Fruit fly (Drosophila melanogaster): Measurements from ENCODE around the gene CG5849.
"Not testable (repeated sequence)": the region's sequence is repeated elsewhere in the genome, so short reads cannot be mapped to it uniquely, and the experiment has no call there.

CG5849 gene

DNA sequence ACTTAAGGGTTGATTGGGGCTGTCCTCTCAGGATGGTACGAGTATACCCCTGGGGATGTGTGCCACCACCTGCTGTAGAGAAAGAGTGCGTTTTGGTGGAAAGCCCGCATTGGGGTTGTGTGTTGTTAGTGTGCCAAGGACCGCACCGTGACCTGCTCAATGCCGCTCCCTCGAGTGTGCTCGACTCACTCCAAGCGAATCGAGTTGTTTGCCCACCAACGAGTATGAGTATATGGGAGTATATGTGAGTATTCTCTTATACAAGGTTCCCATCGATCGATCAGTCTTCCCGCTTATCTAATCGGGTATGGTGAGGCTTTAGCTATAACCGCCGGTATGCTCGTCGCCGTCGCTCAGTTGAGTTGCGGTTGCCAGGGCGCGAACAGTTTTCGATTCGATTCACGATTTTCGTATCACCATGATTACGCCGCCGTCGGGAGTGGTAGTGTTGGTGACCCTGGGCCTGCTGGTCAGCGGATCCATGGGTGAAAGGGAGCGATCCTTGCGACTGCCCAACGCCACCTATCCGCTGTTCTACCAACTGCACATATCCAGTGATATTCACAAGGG, at the start of gene CG5849:
Gene CG5849, plus strand, starts transcription at position 356 of the 570 bp plus-strand sequence.
- TF ChIP-seq CG8478 (optimal IDR thresholded peaks at IDR 0.05) (no peak), CTCF (optimal IDR thresholded peaks at IDR 0.05) (no peak)

DNA sequence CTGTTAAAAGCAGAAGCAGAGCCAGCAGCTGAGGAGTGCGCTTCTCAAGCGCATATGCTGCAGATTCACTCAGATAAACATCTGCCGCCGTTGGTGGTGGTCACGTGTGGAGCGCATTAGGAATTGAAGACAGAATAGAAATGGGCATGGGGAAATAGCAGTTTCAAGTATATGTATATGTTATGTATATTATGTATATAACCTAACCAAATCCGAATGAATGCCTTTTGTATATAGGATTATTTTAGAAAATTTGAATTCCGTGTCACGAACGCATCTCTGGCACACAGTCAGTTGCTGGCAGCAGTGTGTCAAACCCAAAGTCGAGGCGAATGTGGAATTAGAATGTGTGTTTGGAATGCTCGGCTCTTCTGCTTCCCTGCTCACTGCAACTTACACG, 48.8 kb upstream of the CG5849 start:
- TF ChIP-seq CTCF (optimal IDR thresholded peaks at IDR 0.05) (no peak), CG8478 (optimal IDR thresholded peaks at IDR 0.05) (no peak)

DNA sequence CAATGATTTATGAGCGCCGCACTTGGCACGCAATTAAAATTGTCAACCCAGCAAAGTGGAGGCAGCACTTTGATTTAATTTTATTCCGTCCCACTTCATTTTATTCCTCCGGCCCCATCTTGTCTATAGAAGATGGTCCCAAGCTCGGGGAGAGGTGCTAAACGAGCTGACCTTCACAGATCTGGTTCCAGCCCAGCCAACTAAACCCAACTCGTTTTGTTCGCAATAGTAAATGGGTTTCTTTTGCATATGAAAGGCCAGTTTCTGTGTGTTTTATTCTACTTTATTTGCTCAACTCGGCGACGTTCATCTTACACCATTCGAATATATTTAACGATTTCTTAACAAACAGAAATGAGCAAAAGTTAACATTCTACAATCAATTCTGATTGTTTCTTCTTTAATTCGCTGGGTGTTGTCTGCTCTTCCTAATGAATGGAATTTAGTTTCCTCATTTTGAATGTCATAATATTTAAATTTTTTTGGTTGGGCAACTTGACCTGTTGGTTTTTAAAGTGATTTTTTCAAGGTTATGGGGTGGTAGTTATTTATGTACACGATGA, 46.7 kb upstream of the CG5849 start:
- TF ChIP-seq CTCF (optimal IDR thresholded peaks at IDR 0.05): no peak
- TF ChIP-seq CG8478 (optimal IDR thresholded peaks at IDR 0.05): no peak

- TF ChIP-seq CTCF (optimal IDR thresholded peaks at IDR 0.05): no peak
- no peak for TF ChIP-seq CG8478 (optimal IDR thresholded peaks at IDR 0.05)
Observed at dm6 chr3R:21698895-21699300, 41.0 kb upstream of the CG5849 start.

DNA sequence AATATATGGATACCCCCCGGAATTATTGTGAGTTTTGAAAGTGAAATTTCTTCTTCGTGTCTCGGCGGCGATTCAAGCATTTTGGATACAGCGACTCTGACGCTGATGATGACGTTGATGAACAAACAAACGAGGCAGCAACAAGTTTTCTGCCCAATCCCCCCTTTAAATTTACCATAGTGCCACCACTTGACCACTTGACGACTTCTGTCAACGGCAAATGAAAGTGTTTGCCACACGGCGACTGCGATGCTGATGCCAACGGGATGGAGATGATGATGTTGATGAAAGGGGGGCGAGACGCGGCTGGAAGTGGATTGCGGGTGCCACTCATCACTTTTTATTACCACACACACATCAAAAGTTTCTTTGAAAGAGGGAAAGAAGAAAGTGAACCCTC, 39.4 kb upstream of the CG5849 start:
- TF ChIP-seq CTCF (optimal IDR thresholded peaks at IDR 0.05) (no peak), CG8478 (optimal IDR thresholded peaks at IDR 0.05) (no peak)

DNA sequence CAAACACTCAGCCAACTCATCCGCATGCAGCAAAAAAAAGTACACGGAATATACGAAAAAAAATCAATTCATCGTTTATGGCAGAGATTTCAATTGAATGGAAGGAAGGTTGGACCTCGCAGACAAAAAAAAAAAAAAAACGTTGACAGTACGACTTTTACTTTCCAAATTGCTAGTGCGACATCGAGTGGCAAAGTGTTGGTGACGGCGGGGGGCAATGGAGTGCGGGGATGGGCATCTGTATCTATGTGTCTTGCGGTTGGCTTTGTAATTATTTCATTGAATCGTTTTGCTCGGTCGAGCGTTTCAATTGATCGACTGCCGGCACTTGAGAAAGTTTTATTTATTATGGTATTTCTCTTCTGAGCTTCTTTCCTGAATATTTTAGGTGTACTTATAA, 38.4 kb upstream of the CG5849 start:
- no peak for TF ChIP-seq CG8478 (optimal IDR thresholded peaks at IDR 0.05)
- no peak for TF ChIP-seq CTCF (optimal IDR thresholded peaks at IDR 0.05)

DNA sequence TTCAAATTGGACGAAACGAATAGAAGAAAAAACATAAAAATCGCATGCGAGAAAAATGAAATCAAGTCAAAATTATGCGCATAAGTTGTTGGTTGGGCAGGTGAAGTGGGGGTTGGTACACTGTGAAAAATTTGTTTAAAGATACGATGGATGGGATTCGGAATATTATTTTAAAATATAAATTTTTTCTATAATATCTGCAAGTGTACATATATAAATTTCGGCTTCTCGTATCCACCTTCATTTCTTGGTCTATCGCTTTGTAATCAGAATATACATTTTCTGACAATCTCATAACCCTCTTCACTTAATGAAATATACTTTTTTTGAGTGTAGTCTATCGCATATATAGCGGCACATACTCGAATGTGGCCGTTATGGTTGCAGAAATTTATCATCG, 36.6 kb upstream of the CG5849 start:
- TF ChIP-seq CG8478 (optimal IDR thresholded peaks at IDR 0.05) (no peak), CTCF (optimal IDR thresholded peaks at IDR 0.05) (no peak)

DNA sequence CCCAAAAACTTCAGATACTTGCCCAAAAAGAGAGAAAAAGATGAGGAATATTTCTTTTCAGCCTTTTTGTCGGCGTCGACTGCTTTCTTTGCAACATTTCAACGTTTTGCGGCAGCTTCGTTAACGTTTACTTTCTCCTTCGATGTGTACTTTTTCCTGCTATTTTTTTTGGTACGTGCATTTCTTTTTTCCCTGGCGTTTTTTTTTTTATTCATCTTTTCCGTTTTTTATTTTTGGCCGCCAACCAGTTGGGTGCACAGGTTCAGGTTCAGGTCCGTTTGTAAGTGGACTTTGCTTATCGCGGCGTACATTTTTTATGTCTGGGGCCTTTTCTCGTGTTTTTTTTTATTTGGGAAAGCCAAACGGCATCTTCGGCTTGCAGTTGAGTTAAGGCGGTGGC, 35.5 kb upstream of the CG5849 start:
- TF ChIP-seq CG8478 (optimal IDR thresholded peaks at IDR 0.05) (no peak), CTCF (optimal IDR thresholded peaks at IDR 0.05) (no peak)

DNA sequence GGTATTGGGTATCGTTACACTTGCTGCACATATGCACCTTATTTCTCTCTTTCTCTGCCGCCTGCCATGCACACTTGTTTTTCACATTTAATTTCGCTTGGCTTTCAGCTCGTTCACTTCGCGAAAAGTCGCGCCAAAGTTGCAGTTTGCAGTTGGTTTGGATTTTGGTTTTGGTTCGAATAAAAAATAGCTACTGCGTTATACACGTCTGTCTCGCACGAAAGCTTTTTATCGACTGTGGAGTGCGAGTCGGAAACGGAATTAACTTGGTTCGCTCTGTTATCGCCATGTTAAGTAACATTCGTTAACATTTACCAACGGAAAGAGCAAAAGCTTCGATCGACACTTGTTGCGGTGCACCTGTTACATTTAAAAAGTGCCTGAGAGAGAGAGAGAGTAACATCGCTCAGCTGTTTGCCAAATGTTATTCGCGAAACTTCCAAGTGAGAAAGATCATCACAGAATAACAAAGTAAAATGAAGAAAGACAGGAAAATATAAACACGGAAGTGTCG, 20.4 kb upstream of the CG5849 start, which contains the start of gene CG31176:
Gene CG31176, minus strand, starts transcription at position 241 of the 514 bp plus-strand sequence.
- TF ChIP-seq CTCF (optimal IDR thresholded peaks at IDR 0.05) (no peak), CG8478 (optimal IDR thresholded peaks at IDR 0.05) (no peak)

- TF ChIP-seq CTCF (optimal IDR thresholded peaks at IDR 0.05) (no peak), CG8478 (optimal IDR thresholded peaks at IDR 0.05) (no peak)
Observed at dm6 chr3R:21719934-21720431, 19.9 kb upstream of the CG5849 start.

- no peak for TF ChIP-seq CTCF (optimal IDR thresholded peaks at IDR 0.05)
- TF ChIP-seq CG8478 (optimal IDR thresholded peaks at IDR 0.05): no peak
Observed at dm6 chr3R:21722457-21722856, 17.4 kb upstream of the CG5849 start.

DNA sequence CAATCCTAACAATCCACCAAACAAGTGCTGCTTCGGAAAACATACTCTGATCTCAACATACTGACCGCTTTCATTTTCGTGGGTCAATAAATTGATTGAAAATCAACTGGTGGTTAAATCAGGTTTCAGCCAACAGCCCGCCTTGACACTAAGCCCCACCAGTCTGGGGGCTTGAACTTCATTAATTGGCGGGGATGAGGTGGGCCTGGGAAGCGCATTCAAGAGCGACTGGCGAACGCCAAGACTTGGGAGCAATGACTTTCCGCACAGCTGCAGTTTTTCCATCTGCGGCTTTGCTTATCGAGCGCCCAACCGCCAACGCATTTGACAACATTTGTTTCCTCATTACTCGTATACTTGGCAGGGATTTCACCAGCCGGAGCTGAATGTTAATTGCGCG, 13.3 kb upstream of the CG5849 start:
- TF ChIP-seq CG8478 (optimal IDR thresholded peaks at IDR 0.05) (no peak), CTCF (optimal IDR thresholded peaks at IDR 0.05) (no peak)

- TF ChIP-seq CTCF (optimal IDR thresholded peaks at IDR 0.05) (no peak), CG8478 (optimal IDR thresholded peaks at IDR 0.05) (no peak)
Observed at dm6 chr3R:21730955-21731354, 8.9 kb upstream of the CG5849 start.

dm6 chr3R:21731682-21732081, 8.2 kb upstream of the CG5849 start:
- TF ChIP-seq CG8478 (optimal IDR thresholded peaks at IDR 0.05): no peak
- TF ChIP-seq CTCF (optimal IDR thresholded peaks at IDR 0.05): no peak

dm6 chr3R:21732901-21733300, 7.0 kb upstream of the CG5849 start:
- TF ChIP-seq CG8478 (optimal IDR thresholded peaks at IDR 0.05) (no peak), CTCF (optimal IDR thresholded peaks at IDR 0.05) (no peak)

- not testable (repeated sequence) for TF ChIP-seq CG8478, CTCF (optimal IDR thresholded peaks at IDR 0.05)
Observed at dm6 chr3R:21736196-21736595, 3.7 kb upstream of the CG5849 start, which contains the start of gene Sfp93F. Sfp93F (minus strand) TSS chr3R:21736296.
